Worm (Caenorhabditis elegans) whole organism, young adult: ENCODE results near the gene vha-18.

Experiments used
- nhr-120 ChIP-seq: fragments of 200-800 bp; sonication (Bioruptor generic); IDR thresholded peaks from 2 replicates; pipeline ENCODE4 v1.3.6; 2022; ENCODE audit warnings: missing genetic modification characterization, missing compliant biosample characterization
- unc-62 ChIP-seq: fragments of 150-350 bp; optimal IDR thresholded peaks from 2 replicates; lab custom pipeline; 2014; ENCODE audit warnings: missing biosample characterization, missing genetic modification reagents, missing genetic modification characterization

DNA sequence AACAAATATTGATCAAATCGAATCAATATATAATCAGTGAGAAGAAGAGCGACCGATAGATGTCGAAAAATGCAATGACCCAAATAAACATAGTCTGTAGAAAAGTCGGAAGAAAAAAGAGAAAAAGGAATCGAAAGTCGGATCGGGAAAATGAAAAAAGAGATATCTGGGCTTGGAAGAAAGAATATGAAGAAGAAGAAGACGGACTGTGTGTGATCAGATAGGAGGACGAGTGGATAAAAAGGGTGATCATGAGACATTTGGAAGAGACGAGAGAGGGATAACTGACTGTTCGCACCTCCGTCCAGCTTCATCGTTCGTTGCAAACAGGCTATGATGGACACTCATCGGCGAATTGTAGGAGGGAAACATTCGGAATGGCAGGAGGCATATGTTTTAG is 3.7 kb downstream of the vha-18 start:
- no peak for TF ChIP-seq nhr-120 (GFP tag; lab: Robert Waterston, UW)
- no peak for TF ChIP-seq unc-62 (GFP tag; lab: Kevin White, UChicago)
